Fruit fly (Drosophila melanogaster): Measurements from ENCODE around the gene Ncoa6.

Ncoa6 gene

dm6 chr2L:5302284-5302683 is 24.2 kb downstream of the Ncoa6 start (continued):
- TF ChIP-seq CG10631 (GFP tag; optimal IDR thresholded peaks at IDR 0.05) (no peak), Hr39 (GFP tag; optimal IDR thresholded peaks at IDR 0.05) (peak; percentile 31), Sox15 (GFP tag; optimal IDR thresholded peaks at IDR 0.05) (no peak), Eip75B (GFP tag; optimal IDR thresholded peaks at IDR 0.05) (no peak), Met (GFP tag; optimal IDR thresholded peaks at IDR 0.05) (no peak), OdsH (GFP tag; optimal IDR thresholded peaks at IDR 0.05) (peak; percentile 49), dsx (GFP tag; optimal IDR thresholded peaks at IDR 0.05; ENCODE audit: poor library complexity, severe bottlenecking) (no peak), Hr4 (GFP tag; optimal IDR thresholded peaks at IDR 0.05) (peak; percentile 29)

- TF ChIP-seq Blimp-1 (GFP tag; optimal IDR thresholded peaks at IDR 0.05), result peak; percentile 16
- no peak for TF ChIP-seq CG9139 (GFP tag; optimal IDR thresholded peaks at IDR 0.05)
- peak; percentile 13; the same call in 1 of the 3 replicates for TF ChIP-seq CG6163 (GFP tag; IDR thresholded peaks at IDR 0.05)
- TF ChIP-seq svp (GFP tag), result peak; percentile 66
- TF ChIP-seq CG6854 (GFP tag; optimal IDR thresholded peaks at IDR 0.05), result peak; percentile 12
- TF ChIP-seq Eip75B (GFP tag; optimal IDR thresholded peaks at IDR 0.05), result peak; percentile 43
- TF ChIP-seq CG1621 (tag; optimal IDR thresholded peaks at IDR 0.05), result no peak
- TF ChIP-seq ss (GFP tag; optimal IDR thresholded peaks at IDR 0.05), result peak; percentile 32
- TF ChIP-seq vri (GFP tag; optimal IDR thresholded peaks at IDR 0.05), result no peak
- TF ChIP-seq lz (GFP tag; optimal IDR thresholded peaks at IDR 0.05), result no peak
- TF ChIP-seq net (GFP tag; optimal IDR thresholded peaks at IDR 0.05), result no peak
- peak; percentile 6 for TF ChIP-seq Sox14 (GFP tag; optimal IDR thresholded peaks at IDR 0.05)
- no peak for TF ChIP-seq CG3032 (tag; optimal IDR thresholded peaks at IDR 0.05)
- TF ChIP-seq eg (GFP tag; IDR thresholded peaks at IDR 0.05), result 0 out of 3 replicates have a peak, but pooled peaks have one; percentile 16
- peak; percentile 22 for TF ChIP-seq Eip78C (GFP tag)
- TF ChIP-seq achi (GFP tag; optimal IDR thresholded peaks at IDR 0.05), result no peak
- no peak for TF ChIP-seq CG16779 (tag; optimal IDR thresholded peaks at IDR 0.05)
- no peak for TF ChIP-seq CG32006 (GFP tag; optimal IDR thresholded peaks at IDR 0.05)
- TF ChIP-seq CG6276 (GFP tag; optimal IDR thresholded peaks at IDR 0.05), result peak; percentile 1
- peak; percentile 13 for TF ChIP-seq dsx (GFP tag; optimal IDR thresholded peaks at IDR 0.05; ENCODE audit: poor library complexity, severe bottlenecking)
These were observed 25.5 kb downstream of the Ncoa6 start for dm6 chr2L:5300785-5301616.

DNA sequence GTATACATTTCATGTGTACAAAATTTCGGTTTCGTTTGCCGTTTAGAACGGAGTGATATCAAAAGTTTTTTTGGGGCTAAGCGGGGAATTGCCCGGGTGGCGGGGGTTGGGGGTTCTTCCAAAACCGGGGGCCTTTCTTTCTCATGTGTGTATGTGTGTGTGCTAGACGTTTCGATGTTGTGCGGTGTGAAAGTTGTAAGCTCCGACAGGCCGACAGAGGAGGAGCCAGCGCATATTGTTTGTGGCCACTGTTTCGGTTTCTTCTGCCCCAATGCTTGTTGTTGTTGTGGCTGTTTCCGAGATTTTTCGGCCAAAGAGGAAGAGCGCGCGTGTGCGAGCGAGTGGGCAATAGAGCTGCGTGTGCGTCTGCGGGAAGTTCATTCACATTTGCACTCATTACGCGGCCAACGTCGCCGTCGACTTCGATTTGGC is 26.2 kb downstream of the Ncoa6 start:
- TF ChIP-seq Blimp-1 (GFP tag; optimal IDR thresholded peaks at IDR 0.05) (peak; percentile 77), svp (GFP tag) (peak; percentile 52), CG15336 (GFP tag; IDR thresholded peaks at IDR 0.05) (no peak), Met (GFP tag; optimal IDR thresholded peaks at IDR 0.05) (peak; percentile 52), fd85E (GFP tag; optimal IDR thresholded peaks at IDR 0.05) (no peak)

- TF ChIP-seq CG9139 (GFP tag; optimal IDR thresholded peaks at IDR 0.05) (no peak), Sox102F (GFP tag; optimal IDR thresholded peaks at IDR 0.05) (no peak), CG8119 (GFP tag; IDR thresholded peaks at IDR 0.05) (no peak), dsx (GFP tag; optimal IDR thresholded peaks at IDR 0.05; ENCODE audit: poor library complexity, severe bottlenecking) (no peak), CG3919 (GFP tag; optimal IDR thresholded peaks at IDR 0.05) (no peak), dac (GFP tag; optimal IDR thresholded peaks at IDR 0.05) (no peak), CG11762 (GFP tag; optimal IDR thresholded peaks at IDR 0.05; ENCODE audit: insufficient read depth) (no peak), achi (GFP tag; optimal IDR thresholded peaks at IDR 0.05) (no peak), Blimp-1 (GFP tag; optimal IDR thresholded peaks at IDR 0.05) (no peak), Smox (GFP tag; optimal IDR thresholded peaks at IDR 0.05) (no peak), CG7368 (GFP tag; optimal IDR thresholded peaks at IDR 0.05) (no peak), CG6276 (GFP tag; optimal IDR thresholded peaks at IDR 0.05) (no peak), CG31627 (GFP tag; optimal IDR thresholded peaks at IDR 0.05) (no peak), esn (GFP tag; optimal IDR thresholded peaks at IDR 0.05) (no peak), spab (GFP tag; optimal IDR thresholded peaks at IDR 0.05) (no peak), Met (GFP tag; optimal IDR thresholded peaks at IDR 0.05) (no peak), Gug (GFP tag; IDR thresholded peaks at IDR 0.05) (no peak)
These were observed 26.9 kb downstream of the Ncoa6 start for dm6 chr2L:5299628-5299986.
